Fruit fly (Drosophila melanogaster) whole organism, embryonic: Measurements from ENCODE around the gene grass.
A peak's percentile ranks its signal among the peaks of the same experiment; 100 is the strongest.

ENCODE experiments used
- Abd-B ChIP-seq: fragments of 200-800 bp; sonication (Bioruptor generic); optimal IDR thresholded peaks from 2 replicates; lab custom pipeline; 2018; ENCODE audit warnings: missing biosample characterization, mild to moderate bottlenecking, missing genetic modification characterization, moderate library complexity
- Atf3 ChIP-seq: fragments of 200-800 bp; sonication (Bioruptor generic); optimal IDR thresholded peaks from 3 replicates; lab custom pipeline; 2016; ENCODE audit warnings: missing biosample characterization, missing genetic modification characterization
- Awh ChIP-seq: fragments of 200-800 bp; sonication (Bioruptor generic); IDR thresholded peaks from 2 replicates; pipeline ENCODE4, ENCODE4 v1.3.6; 2022; ENCODE audit warnings: missing biosample characterization, missing genetic modification characterization
- Bdp1 ChIP-seq: fragments of 200-800 bp; sonication (Bioruptor generic); optimal IDR thresholded peaks from 3 replicates; lab custom pipeline; 2016; ENCODE audit warnings: missing biosample characterization, missing genetic modification characterization
- Bteb2 ChIP-seq: fragments of 200-800 bp; sonication (Bioruptor generic); optimal IDR thresholded peaks from 2 replicates; lab custom pipeline; 2016; ENCODE audit warnings: missing biosample characterization, missing genetic modification characterization
- CG12236 ChIP-seq: fragments of 200-800 bp; sonication (Bioruptor generic); optimal IDR thresholded peaks from 2 replicates; lab custom pipeline; 2016; ENCODE audit warnings: missing biosample characterization, missing genetic modification characterization
- CG12659 ChIP-seq: fragments of 200-800 bp; sonication (Bioruptor generic); optimal IDR thresholded peaks from 3 replicates; lab custom pipeline; 2017; ENCODE audit warnings: mild to moderate bottlenecking, missing biosample characterization, missing genetic modification reagents, missing genetic modification characterization
- CG15479 ChIP-seq: fragments of 200-800 bp; sonication (Bioruptor generic); optimal IDR thresholded peaks from 3 replicates; lab custom pipeline; 2019; ENCODE audit warnings: missing biosample characterization, mild to moderate bottlenecking, missing genetic modification characterization, moderate library complexity
- CG16779 ChIP-seq: fragments of 200-800 bp; sonication (Bioruptor generic); IDR thresholded peaks from 2 replicates; pipeline ENCODE4 v1.3.6; 2022; ENCODE audit warnings: missing biosample characterization, missing genetic modification characterization
- CG16815 ChIP-seq: fragments of 200-800 bp; sonication (Bioruptor generic); optimal IDR thresholded peaks from 3 replicates; lab custom pipeline; 2017; ENCODE audit warnings: missing biosample characterization, mild to moderate bottlenecking, missing genetic modification characterization
- CG16863 ChIP-seq: fragments of 200-800 bp; sonication (Bioruptor generic); optimal IDR thresholded peaks from 3 replicates; lab custom pipeline; 2016; ENCODE audit warnings: missing biosample characterization, missing genetic modification characterization
- CG17829 ChIP-seq: fragments of 200-800 bp; optimal IDR thresholded peaks from 2 replicates; lab custom pipeline; 2019; ENCODE audit warnings: missing biosample characterization, mild to moderate bottlenecking, missing genetic modification characterization, moderate library complexity
- CG18011 ChIP-seq: fragments of 200-800 bp; sonication (Bioruptor generic); optimal IDR thresholded peaks from 2 replicates; lab custom pipeline; 2017; ENCODE audit warnings: missing biosample characterization, missing genetic modification characterization, mild to moderate bottlenecking, moderate library complexity, missing genotype
- CG18599 ChIP-seq: fragments of 200-800 bp; sonication (Bioruptor generic); optimal IDR thresholded peaks from 3 replicates; lab custom pipeline; 2017; ENCODE audit warnings: missing biosample characterization, missing genetic modification characterization, mild to moderate bottlenecking, moderate library complexity, missing genetic modification reagents
- CG2889 ChIP-seq: fragments of 200-800 bp; sonication (Bioruptor generic); IDR thresholded peaks from 3 replicates; pipeline ENCODE4 v1.3.6; 2022; ENCODE audit warnings: missing biosample characterization, missing genetic modification characterization
- CG31365 ChIP-seq: fragments of 200-800 bp; sonication (Bioruptor generic); optimal IDR thresholded peaks from 2 replicates; lab custom pipeline; 2018; ENCODE audit warnings: missing biosample characterization, mild to moderate bottlenecking, missing genetic modification characterization
- CG32532 ChIP-seq: fragments of 200-800 bp; sonication (Bioruptor generic); IDR thresholded peaks from 2 replicates; pipeline ENCODE4 v1.3.6; 2022; ENCODE audit warnings: missing biosample characterization, missing genetic modification characterization
- CG34376 ChIP-seq: fragments of 200-800 bp; sonication (Bioruptor generic); optimal IDR thresholded peaks from 2 replicates; lab custom pipeline; 2018; ENCODE audit warnings: missing biosample characterization, mild to moderate bottlenecking, missing genetic modification characterization
- CG3847 ChIP-seq: fragments of 200-800 bp; sonication (Bioruptor generic); IDR thresholded peaks from 2 replicates; pipeline ENCODE4 v1.3.6; 2022; ENCODE audit warnings: missing biosample characterization, missing genetic modification characterization
- CG7271 ChIP-seq: fragments of 200-800 bp; sonication (Bioruptor generic); optimal IDR thresholded peaks from 2 replicates; lab custom pipeline; 2018; ENCODE audit warnings: missing biosample characterization, mild to moderate bottlenecking, missing genetic modification characterization, moderate library complexity
- CG7556 ChIP-seq: fragments of 200-800 bp; sonication (Bioruptor generic); optimal IDR thresholded peaks from 2 replicates; lab custom pipeline; 2017; ENCODE audit warnings: missing biosample characterization, mild to moderate bottlenecking, missing genetic modification characterization
- CG8290 ChIP-seq, 3 experiments: fragments of 200-800 bp; sonication (Bioruptor generic); optimal IDR thresholded peaks; 2 replicates each; lab custom pipeline; 2016 to 2019; ENCODE audit warnings: missing biosample characterization in 3 of 3, missing genetic modification characterization in 3 of 3, mild to moderate bottlenecking in 2 of 3, moderate library complexity in 1 of 3
- CoRest ChIP-seq: fragments of 200-800 bp; sonication (Bioruptor generic); optimal IDR thresholded peaks from 3 replicates; lab custom pipeline; 2018; ENCODE audit warnings: missing biosample characterization, mild to moderate bottlenecking, missing genetic modification characterization, moderate library complexity
- Dp ChIP-seq: fragments of 200-800 bp; sonication (Bioruptor generic); optimal IDR thresholded peaks from 2 replicates; lab custom pipeline; 2018; ENCODE audit warnings: missing biosample characterization, mild to moderate bottlenecking, missing genetic modification characterization, moderate library complexity
- Hmr ChIP-seq: fragments of 200-800 bp; sonication (Bioruptor generic); optimal IDR thresholded peaks from 3 replicates; lab custom pipeline; 2017; ENCODE audit warnings: mild to moderate bottlenecking, missing biosample characterization, missing genetic modification reagents, missing genetic modification characterization
- Hr39 ChIP-seq: fragments of >200 bp; optimal IDR thresholded peaks from 2 replicates; lab custom pipeline; 2017
- Optix ChIP-seq: fragments of 200-800 bp; sonication (Bioruptor generic); IDR thresholded peaks from 3 replicates; pipeline ENCODE4 v1.3.6; 2022; ENCODE audit warnings: missing biosample characterization, missing genetic modification characterization
- Side ChIP-seq: fragments of 200-800 bp; sonication (Bioruptor generic); optimal IDR thresholded peaks from 2 replicates; lab custom pipeline; 2016; ENCODE audit warnings: missing biosample characterization, missing genetic modification characterization
- ab ChIP-seq: fragments of 200-800 bp; sonication (Bioruptor generic); optimal IDR thresholded peaks from 2 replicates; lab custom pipeline; 2016; ENCODE audit warnings: missing biosample characterization, missing genetic modification characterization
- ase ChIP-seq: fragments of 200-800 bp; sonication (Bioruptor generic); IDR thresholded peaks from 3 replicates; pipeline ENCODE4 v1.3.6; 2022; ENCODE audit warnings: missing biosample characterization, missing genetic modification characterization
- chm ChIP-seq: fragments of 200-800 bp; sonication (Bioruptor generic); IDR thresholded peaks from 2 replicates; pipeline ENCODE4 v1.3.6; 2022; ENCODE audit warnings: missing biosample characterization, missing genetic modification characterization
- corto ChIP-seq: fragments of 200-800 bp; sonication (Bioruptor generic); optimal IDR thresholded peaks from 2 replicates; lab custom pipeline; 2016; ENCODE audit warnings: missing biosample characterization, mild to moderate bottlenecking, missing genetic modification characterization, moderate library complexity
- crp ChIP-seq, 2 experiments: fragments of 200-800 bp; sonication (Bioruptor generic); optimal IDR thresholded peaks; 2 replicates in 1 of 2; 3 replicates in 1 of 2; lab custom pipeline; 2017; ENCODE audit warnings: missing biosample characterization in 2 of 2, missing genetic modification characterization in 2 of 2, mild to moderate bottlenecking in 1 of 2, moderate library complexity in 1 of 2
- dimm ChIP-seq: fragments of 200-800 bp; sonication (Bioruptor generic); IDR thresholded peaks from 2 replicates; pipeline ENCODE4 v1.3.6; 2022; ENCODE audit warnings: missing biosample characterization, missing genetic modification characterization
- dmrt99B ChIP-seq: fragments of 200-800 bp; sonication (Bioruptor generic); optimal IDR thresholded peaks from 2 replicates; lab custom pipeline; 2018; ENCODE audit warnings: missing biosample characterization, mild to moderate bottlenecking, missing genetic modification characterization, moderate library complexity
- dysf ChIP-seq: fragments of 200-800 bp; sonication (Bioruptor generic); IDR thresholded peaks from 3 replicates; pipeline ENCODE4 v1.3.6; 2022; ENCODE audit warnings: missing biosample characterization, missing genetic modification characterization
- en ChIP-seq: fragments of 200-800 bp; sonication (Bioruptor generic); optimal IDR thresholded peaks from 2 replicates; lab custom pipeline; 2016; ENCODE audit warnings: missing biosample characterization, missing genetic modification characterization
- gce ChIP-seq: fragments of 200-800 bp; sonication (Bioruptor generic); IDR thresholded peaks from 3 replicates; pipeline ENCODE4 v1.3.6; 2022; ENCODE audit warnings: missing biosample characterization, missing genetic modification characterization
- gcm ChIP-seq: fragments of 200-800 bp; sonication (Bioruptor generic); optimal IDR thresholded peaks from 2 replicates; lab custom pipeline; 2019; ENCODE audit warnings: missing biosample characterization, mild to moderate bottlenecking, missing genetic modification characterization, moderate library complexity
- grau ChIP-seq: fragments of 200-800 bp; optimal IDR thresholded peaks from 3 replicates; lab custom pipeline; 2019; ENCODE audit warnings: missing biosample characterization, mild to moderate bottlenecking, missing genetic modification characterization, moderate library complexity
- hbn ChIP-seq: fragments of 200-800 bp; sonication (Bioruptor generic); IDR thresholded peaks from 2 replicates; pipeline ENCODE4 v1.3.6; 2022; ENCODE audit warnings: missing biosample characterization, missing genetic modification characterization; ENCODE audit not compliant: partially characterized antibody
- ken ChIP-seq: fragments of 200-800 bp; sonication (Bioruptor generic); IDR thresholded peaks from 3 replicates; pipeline ENCODE4 v1.3.6; 2022; ENCODE audit warnings: missing biosample characterization, missing genetic modification characterization
- knrl ChIP-seq: fragments of 200-800 bp; sonication (Bioruptor generic); IDR thresholded peaks from 3 replicates; pipeline ENCODE4 v1.3.6; 2022; ENCODE audit warnings: missing biosample characterization, missing genetic modification characterization; ENCODE audit not compliant: partially characterized antibody
- lola ChIP-seq, 3 experiments: fragments of >200 bp in 2 of 3; fragments of 200-800 bp in 1 of 3; sonication (Bioruptor generic) in 1 of 3; optimal IDR thresholded peaks; 2 replicates each; lab custom pipeline; 2017 to 2019; ENCODE audit warnings: missing biosample characterization in 3 of 3, missing genetic modification characterization in 3 of 3, mild to moderate bottlenecking in 1 of 3, moderate library complexity in 1 of 3
- rib ChIP-seq: fragments of 200-800 bp; sonication (Bioruptor generic); IDR thresholded peaks from 2 replicates; pipeline ENCODE4 v1.3.6; 2022; ENCODE audit warnings: missing biosample characterization, missing genetic modification characterization
- sens ChIP-seq: fragments of 200-800 bp; sonication (Bioruptor generic); peaks from one replicate; lab custom pipeline; 2016; ENCODE audit warnings: missing biosample characterization, missing genetic modification characterization
- sob ChIP-seq: fragments of 200-800 bp; sonication (Bioruptor generic); IDR thresholded peaks from 2 replicates; pipeline ENCODE4 v1.3.6; 2022; ENCODE audit warnings: missing biosample characterization, missing genetic modification characterization
- toy ChIP-seq: fragments of 200-800 bp; sonication (Bioruptor generic); IDR thresholded peaks from 2 replicates; pipeline ENCODE4 v1.3.6; 2022; ENCODE audit warnings: missing biosample characterization, missing genetic modification characterization
- zf30C ChIP-seq: fragments of 200-800 bp; sonication (Bioruptor generic); optimal IDR thresholded peaks from 3 replicates; lab custom pipeline; 2018; ENCODE audit warnings: missing biosample characterization, mild to moderate bottlenecking, missing genetic modification characterization

grass gene

DNA sequence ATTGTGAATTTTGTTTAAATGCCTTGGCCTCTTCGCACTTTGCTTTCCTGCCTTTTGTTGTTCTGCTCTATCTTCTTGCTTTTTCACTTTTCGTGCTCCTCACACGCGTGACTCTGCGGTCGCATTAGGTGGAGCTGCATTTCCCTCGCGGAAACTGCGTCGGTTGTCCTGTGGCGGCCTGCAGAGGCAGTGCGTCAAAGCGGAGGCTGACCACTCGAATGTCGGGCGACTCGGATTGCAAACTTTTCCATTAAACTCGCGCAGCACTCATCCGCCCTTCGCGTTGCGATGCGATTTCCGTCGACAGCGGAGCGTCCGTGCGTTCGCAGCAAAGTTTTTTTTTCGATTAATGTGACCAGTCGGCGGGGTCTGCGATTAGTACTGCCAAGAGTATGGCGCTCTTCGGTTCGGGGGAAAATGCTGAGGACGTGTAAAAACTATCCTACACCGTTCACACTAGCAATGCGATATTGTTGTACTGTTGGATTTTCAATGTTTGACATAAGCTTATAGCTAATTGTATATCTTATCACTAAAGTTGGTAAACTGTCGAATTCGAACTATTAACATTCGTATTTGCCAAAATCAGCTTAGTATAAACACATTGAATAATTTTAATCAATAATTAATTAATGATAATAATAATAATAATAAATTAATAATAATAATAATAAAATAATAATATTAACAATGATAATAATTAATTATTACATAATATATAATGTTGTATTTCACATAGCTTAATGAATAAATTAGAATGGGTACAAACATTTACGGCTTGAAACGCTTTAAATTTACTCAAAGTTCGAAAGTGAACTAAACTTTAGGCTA is 6.8 kb upstream of the grass start, which contains the start of gene CG6051 (continued):
- TF ChIP-seq chm: no peak
- peak; percentile 68 for TF ChIP-seq CG18599 (GFP tag; lab: Kevin White, UChicago)
- no peak for TF ChIP-seq hbn (GFP tag; lab: Robert Waterston, UW)
- TF ChIP-seq dysf (GFP tag; lab: Robert Waterston, UW): no peak
- peak; percentile 14 for TF ChIP-seq CG7271
- TF ChIP-seq CG17829 (tag; lab: Kevin White, UChicago): peak; percentile 61
- no peak for TF ChIP-seq Hr39 (lab: Kevin White, UChicago)
- no peak for TF ChIP-seq sob (GFP tag; lab: Robert Waterston, UW)
- TF ChIP-seq CG12659 (GFP tag; lab: Kevin White, UChicago): peak; percentile 65
- peak; percentile 25 for TF ChIP-seq Atf3 (GFP tag; lab: Kevin White, UChicago)
- no peak for TF ChIP-seq gce (GFP tag; lab: Robert Waterston, UW)
- no peak for TF ChIP-seq Bteb2 (GFP tag; lab: Kevin White, UChicago)
- no peak for TF ChIP-seq zf30C (GFP tag; lab: Kevin White, UChicago)
- peak; percentile 33 for TF ChIP-seq CG7556 (GFP tag; lab: Kevin White, UChicago)
- TF ChIP-seq Hmr: peak; percentile 54
- peak; percentile 69 for TF ChIP-seq grau (tag; lab: Kevin White, UChicago)
- TF ChIP-seq CG3847 (GFP tag; lab: Robert Waterston, UW): no peak
- peak; percentile 39 for TF ChIP-seq CG31365
- peak; percentile 55 for TF ChIP-seq CG16863 (GFP tag; lab: Kevin White, UChicago)
- TF ChIP-seq en (GFP tag; lab: Kevin White, UChicago): no peak
- TF ChIP-seq CG2889 (GFP tag; lab: Robert Waterston, UW): no peak
- no peak for TF ChIP-seq ab (GFP tag; lab: Kevin White, UChicago)
- peak; percentile 63 for TF ChIP-seq CoRest (tag; lab: Kevin White, UChicago)
- TF ChIP-seq sens (GFP tag; lab: Kevin White, UChicago): peak; percentile 83
- peak; percentile 41 for TF ChIP-seq CG16815 (GFP tag; lab: Kevin White, UChicago)
- peak; percentile 56 for TF ChIP-seq Abd-B (GFP tag; lab: Kevin White, UChicago)
- no peak for TF ChIP-seq CG18011 (GFP tag; lab: Kevin White, UChicago)
- TF ChIP-seq CG8290 (GFP tag; optimal IDR thresholded peaks at IDR 0.05; lab: Kevin White, UChicago): no peak
- TF ChIP-seq CG8290 (tag; optimal IDR thresholded peaks at IDR 0.05; lab: Kevin White, UChicago): peak in 1 of 2 experiments; percentile 89
- TF ChIP-seq Bdp1 (GFP tag; lab: Kevin White, UChicago): peak; percentile 31
- TF ChIP-seq rib (GFP tag; lab: Robert Waterston, UW): no peak
- no peak for TF ChIP-seq toy (GFP tag; lab: Robert Waterston, UW)
- TF ChIP-seq crp (GFP tag; optimal IDR thresholded peaks at IDR 0.05; lab: Kevin White, UChicago): no peak
- no peak for TF ChIP-seq corto (GFP tag; lab: Kevin White, UChicago)
- TF ChIP-seq knrl (GFP tag; lab: Robert Waterston, UW): no peak
- no peak for TF ChIP-seq CG12236
- TF ChIP-seq CG15479 (GFP tag; lab: Kevin White, UChicago): no peak
- TF ChIP-seq Side (GFP tag; lab: Kevin White, UChicago): peak; percentile 41
- no peak for TF ChIP-seq ase (GFP tag; lab: Robert Waterston, UW)
- TF ChIP-seq dimm: no peak
- peak; percentile 48 for TF ChIP-seq dmrt99B (tag; lab: Kevin White, UChicago)
- TF ChIP-seq CG16779 (GFP tag; lab: Robert Waterston, UW): no peak
- peak in 2 of 3 experiments; percentile 55 to 98 for TF ChIP-seq lola (GFP tag; optimal IDR thresholded peaks at IDR 0.05; lab: Kevin White, UChicago)
- TF ChIP-seq Dp: no peak
- TF ChIP-seq Awh (GFP tag; lab: Robert Waterston, UW): no peak
- TF ChIP-seq CG32532 (GFP tag; lab: Robert Waterston, UW): no peak
- no peak for TF ChIP-seq ken (GFP tag; lab: Robert Waterston, UW)
- TF ChIP-seq Optix (GFP tag; lab: Robert Waterston, UW): no peak
- peak; percentile 71 for TF ChIP-seq CG34376 (GFP tag; lab: Kevin White, UChicago)
- peak; percentile 39 for TF ChIP-seq gcm (GFP tag; lab: Kevin White, UChicago)
